Worm (Caenorhabditis elegans): ENCODE measurements around the gene sfxn-1.5.

DNA sequence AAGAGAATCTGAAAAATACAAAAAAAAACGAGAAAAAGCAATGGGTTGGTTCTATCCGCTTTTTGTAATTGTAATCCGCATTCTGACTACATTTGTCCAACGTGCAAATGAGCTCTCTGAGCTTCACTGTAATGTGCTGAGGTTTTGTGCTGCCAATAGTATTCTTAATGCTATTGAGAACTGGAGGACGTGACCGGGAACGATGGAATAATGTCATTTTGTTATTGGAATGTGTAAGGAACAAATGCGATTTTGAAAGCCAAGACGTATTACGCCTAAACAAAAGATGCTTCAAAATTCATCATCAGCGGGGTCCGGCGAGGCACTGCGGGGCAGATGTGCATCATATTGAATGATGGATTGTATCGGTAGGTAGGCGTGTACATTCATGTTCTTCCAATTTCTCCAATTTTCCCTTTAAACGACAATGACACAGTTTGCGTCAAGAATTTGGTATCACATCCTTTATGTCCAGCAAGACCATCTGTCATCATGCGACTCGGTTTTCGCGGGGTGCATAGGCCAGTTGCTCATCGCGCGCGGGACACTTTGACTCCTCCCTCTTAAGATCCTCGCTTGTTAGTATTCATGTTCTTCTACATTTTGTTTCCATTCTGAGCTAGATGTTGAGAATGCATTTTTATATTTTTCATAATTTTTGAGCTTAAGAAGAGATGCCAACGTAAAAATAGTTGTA, 11.8 kb upstream of the sfxn-1.5 start:
- TF ChIP-seq aly-2 (tag; optimal IDR thresholded peaks at IDR 0.05) (no peak), ZK546.5 (tag; optimal IDR thresholded peaks at IDR 0.05) (no peak), nhr-25 (tag; optimal IDR thresholded peaks at IDR 0.05) (no peak), eor-1 (tag; optimal IDR thresholded peaks at IDR 0.05) (no peak), nhr-237 (tag; optimal IDR thresholded peaks at IDR 0.05) (no peak), lin-15B (tag; optimal IDR thresholded peaks at IDR 0.05) (no peak)

Measured in whole organism, L3 larva.